Worm (Caenorhabditis elegans): ENCODE results near the gene mig-22.

ce11 chrIII:8780473-8780872 lies 13.3 kb upstream of the mig-22 start:
- no peak for TF ChIP-seq zip-8 (tag; optimal IDR thresholded peaks at IDR 0.05)
- no peak for TF ChIP-seq elt-3 (tag; optimal IDR thresholded peaks at IDR 0.05)
- TF ChIP-seq mep-1 (tag; optimal IDR thresholded peaks at IDR 0.05): no peak
- TF ChIP-seq pha-4 (tag; optimal IDR thresholded peaks at IDR 0.05): no peak
- TF ChIP-seq blmp-1 (tag; optimal IDR thresholded peaks at IDR 0.05): no peak
- TF ChIP-seq snpc-4 (tag; optimal IDR thresholded peaks at IDR 0.05): no peak
- TF ChIP-seq elt-1 (tag; optimal IDR thresholded peaks at IDR 0.05; ENCODE audit: borderline replicate concordance, insufficient read depth): no peak
- no peak for TF ChIP-seq sptf-1 (tag; optimal IDR thresholded peaks at IDR 0.05)
- no peak for TF ChIP-seq tbx-8 (GFP tag; optimal IDR thresholded peaks at IDR 0.05)
- no peak for TF ChIP-seq unc-62 (GFP tag; optimal IDR thresholded peaks at IDR 0.05)

All from whole organism, mixed stage, embryonic.